Worm (Caenorhabditis elegans) whole organism, L2 larva: ENCODE results near the gene farl-11.

Experiments used
- C34F6.9 ChIP-seq: fragments of 150-350 bp; optimal IDR thresholded peaks from 2 replicates; lab custom pipeline; 2014; ENCODE audit warnings: missing biosample characterization, missing genetic modification characterization
- F13H6.1 ChIP-seq: sonication (generic microtip); optimal IDR thresholded peaks from 2 replicates; lab custom pipeline; 2016; ENCODE audit warnings: missing genetic modification characterization, missing compliant biosample characterization
- R02D3.7 ChIP-seq: fragments of 150-350 bp; optimal IDR thresholded peaks from 2 replicates; lab custom pipeline; 2014; ENCODE audit warnings: missing biosample characterization, missing genetic modification characterization
- Y55F3AM.14 ChIP-seq: fragments of 200-800 bp; sonication (Bioruptor generic); optimal IDR thresholded peaks from 2 replicates; lab custom pipeline; 2018; ENCODE audit warnings: mild to moderate bottlenecking, missing genetic modification characterization, missing compliant biosample characterization
- ZK546.5 ChIP-seq: sonication (generic microtip); optimal IDR thresholded peaks from 2 replicates; lab custom pipeline; 2017; ENCODE audit warnings: missing biosample characterization, missing genetic modification characterization
- aly-2 ChIP-seq: fragments of 150-350 bp; optimal IDR thresholded peaks from 2 replicates; lab custom pipeline; 2014; ENCODE audit warnings: missing biosample characterization, missing genetic modification characterization
- ama-1 ChIP-seq: fragments of 150-350 bp; optimal IDR thresholded peaks from 2 replicates; lab custom pipeline; 2018; ENCODE audit warnings: inconsistent platforms
- ceh-82 ChIP-seq: fragments of 150-350 bp; optimal IDR thresholded peaks from 2 replicates; lab custom pipeline; 2014; ENCODE audit warnings: missing biosample characterization, missing genetic modification characterization
- crh-2 ChIP-seq: sonication (generic microtip); optimal IDR thresholded peaks from 2 replicates; lab custom pipeline; 2017; ENCODE audit warnings: missing biosample characterization, missing genetic modification characterization
- dmd-4 ChIP-seq: sonication (generic microtip); optimal IDR thresholded peaks from 2 replicates; lab custom pipeline; 2017; ENCODE audit warnings: missing biosample characterization, missing genetic modification characterization
- egl-27 ChIP-seq: sonication (generic microtip); optimal IDR thresholded peaks from 3 replicates; lab custom pipeline; 2017; ENCODE audit warnings: missing biosample characterization, missing genetic modification reagents, missing genetic modification characterization
- elt-1 ChIP-seq: fragments of 150-350 bp; optimal IDR thresholded peaks from 2 replicates; lab custom pipeline; 2014; ENCODE audit warnings: missing biosample characterization, missing genetic modification characterization
- elt-3 ChIP-seq: sonication (generic microtip); optimal IDR thresholded peaks from 2 replicates; lab custom pipeline; 2017; ENCODE audit warnings: missing biosample characterization, missing genetic modification characterization
- gmeb-1 ChIP-seq: fragments of 150-350 bp; optimal IDR thresholded peaks from 2 replicates; lab custom pipeline; 2014; ENCODE audit warnings: missing biosample characterization, missing genetic modification characterization
- lin-11 ChIP-seq: fragments of 150-350 bp; sonication (generic microtip); optimal IDR thresholded peaks from 2 replicates; lab custom pipeline; 2014; ENCODE audit warnings: missing biosample characterization, missing genetic modification characterization, inconsistent platforms, mixed read lengths
- lin-13 ChIP-seq: fragments of 150-350 bp; optimal IDR thresholded peaks from 2 replicates; lab custom pipeline; 2014; ENCODE audit warnings: missing biosample characterization, missing genetic modification reagents, missing genetic modification characterization
- lsy-2 ChIP-seq, 2 experiments: fragments of 150-350 bp in 1 of 2; sonication (generic microtip) in 1 of 2; optimal IDR thresholded peaks; 2 replicates each; lab custom pipeline; 2014 to 2017; ENCODE audit warnings: missing biosample characterization in 2 of 2, missing genetic modification characterization in 2 of 2
- mab-5 ChIP-seq: fragments of 150-350 bp; optimal IDR thresholded peaks from 2 replicates; lab custom pipeline; 2014; ENCODE audit warnings: missing biosample characterization, missing genetic modification characterization
- mbf-1 ChIP-seq: sonication (generic microtip); optimal IDR thresholded peaks from 2 replicates; lab custom pipeline; 2017; ENCODE audit warnings: missing biosample characterization, missing genetic modification characterization
- mdl-1 ChIP-seq, 2 experiments: fragments of 150-350 bp in 1 of 2; sonication (generic microtip) in 1 of 2; optimal IDR thresholded peaks; 2 replicates each; lab custom pipeline; 2017; ENCODE audit warnings: missing biosample characterization in 2 of 2, missing genetic modification characterization in 2 of 2
- nhr-10 ChIP-seq: sonication (generic microtip); optimal IDR thresholded peaks from 2 replicates; lab custom pipeline; 2017; ENCODE audit warnings: missing biosample characterization, missing genetic modification characterization
- nhr-11 ChIP-seq: fragments of 150-350 bp; optimal IDR thresholded peaks from 2 replicates; lab custom pipeline; 2014; ENCODE audit warnings: missing biosample characterization, missing genetic modification characterization
- nhr-12 ChIP-seq: fragments of 150-350 bp; optimal IDR thresholded peaks from 2 replicates; lab custom pipeline; 2014; ENCODE audit warnings: missing biosample characterization, missing genetic modification characterization
- nhr-129 ChIP-seq: fragments of 150-350 bp; optimal IDR thresholded peaks from 2 replicates; lab custom pipeline; 2014; ENCODE audit warnings: missing biosample characterization, missing genetic modification characterization
- nhr-21 ChIP-seq: fragments of 150-350 bp; optimal IDR thresholded peaks from 2 replicates; lab custom pipeline; 2014; ENCODE audit warnings: missing biosample characterization, missing genetic modification characterization
- nhr-23 ChIP-seq: fragments of 150-350 bp; optimal IDR thresholded peaks from 2 replicates; lab custom pipeline; 2014; ENCODE audit warnings: missing biosample characterization, missing genetic modification reagents, missing genetic modification characterization
- nhr-237 ChIP-seq: fragments of 150-350 bp; optimal IDR thresholded peaks from 2 replicates; lab custom pipeline; 2014; ENCODE audit warnings: missing biosample characterization, missing genetic modification characterization
- nhr-25 ChIP-seq: fragments of 150-350 bp; sonication (generic microtip); optimal IDR thresholded peaks from 3 replicates; lab custom pipeline; 2014; ENCODE audit warnings: missing biosample characterization, missing genetic modification characterization
- nhr-6 ChIP-seq: fragments of 150-350 bp; optimal IDR thresholded peaks from 2 replicates; lab custom pipeline; 2014; ENCODE audit warnings: missing biosample characterization, missing genetic modification characterization
- nhr-77 ChIP-seq: fragments of 150-350 bp; optimal IDR thresholded peaks from 2 replicates; lab custom pipeline; 2014; ENCODE audit warnings: missing biosample characterization, missing genetic modification characterization
- peb-1 ChIP-seq: fragments of 150-350 bp; optimal IDR thresholded peaks from 2 replicates; lab custom pipeline; 2014; ENCODE audit warnings: missing biosample characterization, missing genetic modification characterization
- sem-4 ChIP-seq: fragments of 150-350 bp; optimal IDR thresholded peaks from 2 replicates; lab custom pipeline; 2014; ENCODE audit warnings: missing biosample characterization, missing genetic modification reagents, missing genetic modification characterization
- skn-1 ChIP-seq: sonication (generic microtip); optimal IDR thresholded peaks from 2 replicates; lab custom pipeline; 2017; ENCODE audit warnings: missing biosample characterization, missing genetic modification characterization
- sma-3 ChIP-seq: sonication (generic microtip); optimal IDR thresholded peaks from 2 replicates; lab custom pipeline; 2016; ENCODE audit warnings: missing genetic modification reagents, missing genetic modification characterization, missing compliant biosample characterization
- sma-9 ChIP-seq, 2 experiments: fragments of 150-350 bp in 1 of 2; sonication (generic microtip) in 1 of 2; optimal IDR thresholded peaks; 2 replicates each; lab custom pipeline; 2014 to 2016; ENCODE audit warnings: missing genetic modification characterization in 2 of 2, mild to moderate bottlenecking in 1 of 2, missing biosample characterization in 1 of 2, missing compliant biosample characterization in 1 of 2, missing genetic modification reagents in 1 of 2, moderate library complexity in 1 of 2
- snpc-4 ChIP-seq: fragments of 150-350 bp; optimal IDR thresholded peaks from 2 replicates; lab custom pipeline; 2014; ENCODE audit warnings: missing biosample characterization, missing genetic modification characterization
- unc-39 ChIP-seq: fragments of 150-350 bp; optimal IDR thresholded peaks from 2 replicates; lab custom pipeline; 2014; ENCODE audit warnings: missing biosample characterization, missing genetic modification characterization
- unc-55 ChIP-seq: fragments of 150-350 bp; sonication (generic microtip); optimal IDR thresholded peaks from 3 replicates; lab custom pipeline; 2014; ENCODE audit warnings: missing biosample characterization, missing genetic modification reagents, missing genetic modification characterization
- unc-62 ChIP-seq: fragments of 150-350 bp; optimal IDR thresholded peaks from 2 replicates; lab custom pipeline; 2014; ENCODE audit warnings: missing biosample characterization, missing genetic modification reagents, missing genetic modification characterization
- ztf-1 ChIP-seq: fragments of 200-800 bp; sonication (Bioruptor generic); conservative IDR thresholded peaks from 2 replicates; pipeline ENCODE4 v1.3.6; 2022; ENCODE audit warnings: missing genetic modification characterization, missing compliant biosample characterization
- ztf-4 ChIP-seq: fragments of 150-350 bp; optimal IDR thresholded peaks from 2 replicates; lab custom pipeline; 2014; ENCODE audit warnings: missing biosample characterization, missing genetic modification characterization

The farl-11 gene

ce11 chrII:7072315-7072589 is 32.6 kb downstream of the farl-11 start, which contains the start of gene kars-1:
Gene kars-1, minus strand, starts transcription at chrII:7072415.
- TF ChIP-seq nhr-10 (tag; lab: Kevin White, UChicago) (no peak), ama-1 (lab: Kevin White, UChicago) (no peak), dmd-4 (tag; lab: Kevin White, UChicago) (no peak), crh-2 (no peak), lin-11 (tag; lab: Kevin White, UChicago) (no peak), Y55F3AM.14 (no peak)

- no peak for TF ChIP-seq C34F6.9 (tag; lab: Kevin White, UChicago)
- TF ChIP-seq ceh-82 (tag; lab: Kevin White, UChicago) = no peak
- no peak for TF ChIP-seq sma-3 (GFP tag; lab: Kevin White, UChicago)
- TF ChIP-seq ZK546.5 (tag; lab: Kevin White, UChicago) = no peak
- no peak for TF ChIP-seq nhr-21 (tag; lab: Kevin White, UChicago)
- TF ChIP-seq mab-5 (tag; lab: Kevin White, UChicago) = no peak
- TF ChIP-seq F13H6.1 (tag; lab: Kevin White, UChicago) = no peak
- no peak for TF ChIP-seq egl-27
- TF ChIP-seq peb-1 = no peak
Measured at ce11 chrII:7070434-7070833, 34.4 kb downstream of the farl-11 start.

- TF ChIP-seq nhr-12 (tag; lab: Kevin White, UChicago) (no peak), crh-2 (no peak), Y55F3AM.14 (no peak), elt-1 (no peak), lin-11 (tag; lab: Kevin White, UChicago) (no peak), skn-1 (no peak), nhr-129 (no peak), mbf-1 (tag; lab: Kevin White, UChicago) (no peak), lsy-2 (tag; optimal IDR thresholded peaks at IDR 0.05; lab: Kevin White, UChicago) (no peak), nhr-6 (tag; lab: Kevin White, UChicago) (no peak), aly-2 (tag; lab: Kevin White, UChicago) (no peak), nhr-237 (tag; lab: Kevin White, UChicago) (no peak), R02D3.7 (no peak), ztf-1 (GFP tag; lab: Robert Waterston, UW) (no peak), mdl-1 (tag; optimal IDR thresholded peaks at IDR 0.05; lab: Kevin White, UChicago) (no peak), ztf-4 (no peak), sma-3 (GFP tag; lab: Kevin White, UChicago) (no peak), ceh-82 (tag; lab: Kevin White, UChicago) (no peak), C34F6.9 (tag; lab: Kevin White, UChicago) (no peak)
- TF ChIP-seq, all 48 proteins: peak for 0
Measured at ce11 chrII:7069866-7070265, 35.0 kb downstream of the farl-11 start, which contains the start of gene him-14. Gene him-14, minus strand, starts transcription at chrII:7069966.

ce11 chrII:7065391-7065790 is 39.4 kb downstream of the farl-11 start, which contains the start of gene nos-2:
Gene nos-2, plus strand, starts transcription at chrII:7065618.
- TF ChIP-seq nhr-25 (no peak), lin-13 (GFP tag; lab: Kevin White, UChicago) (no peak), aly-2 (tag; lab: Kevin White, UChicago) (no peak)

- TF ChIP-seq nhr-23 (tag; lab: Kevin White, UChicago) (no peak), C34F6.9 (tag; lab: Kevin White, UChicago) (no peak), snpc-4 (no peak), mab-5 (tag; lab: Kevin White, UChicago) (no peak)
Measured at ce11 chrII:7061730-7062129, 43.1 kb downstream of the farl-11 start, which contains the start of gene acs-6. Gene acs-6, plus strand, starts transcription at chrII:7062030.

- peak; percentile 87 for TF ChIP-seq skn-1
- no peak for TF ChIP-seq elt-1
Measured at ce11 chrII:7060791-7061190, 44.0 kb downstream of the farl-11 start.

- TF ChIP-seq nhr-11 (no peak), lsy-2 (tag; optimal IDR thresholded peaks at IDR 0.05; lab: Kevin White, UChicago) (peak in 1 of 2 experiments; percentile 7), sma-9 (GFP tag; optimal IDR thresholded peaks at IDR 0.05; lab: Kevin White, UChicago) (peak; percentile 65), sma-9 (tag; optimal IDR thresholded peaks at IDR 0.05; lab: Kevin White, UChicago) (no peak), R02D3.7 (no peak), nhr-10 (tag; lab: Kevin White, UChicago) (no peak), elt-3 (tag; lab: Kevin White, UChicago) (no peak), nhr-6 (tag; lab: Kevin White, UChicago) (no peak), unc-39 (no peak), F13H6.1 (tag; lab: Kevin White, UChicago) (peak; percentile 55), sem-4 (tag; lab: Kevin White, UChicago) (no peak), crh-2 (peak; percentile 58), gmeb-1 (peak; percentile 29), unc-62 (no peak), nhr-77 (tag; lab: Kevin White, UChicago) (no peak), mab-5 (tag; lab: Kevin White, UChicago) (no peak), unc-55 (GFP tag; lab: Kevin White, UChicago) (no peak), egl-27 (no peak), skn-1 (peak; percentile 92), ZK546.5 (tag; lab: Kevin White, UChicago) (no peak), dmd-4 (tag; lab: Kevin White, UChicago) (no peak), Y55F3AM.14 (no peak), ztf-4 (no peak)
Measured at ce11 chrII:7060202-7060601, 44.6 kb downstream of the farl-11 start.
